Fruit fly (Drosophila melanogaster) whole organism, embryonic: ENCODE data around the gene CG13041.
A peak's percentile ranks its signal among the peaks of the same experiment; 100 is the strongest.

Experiments
- CG10267 ChIP-seq: fragments of 200-800 bp; sonication (Bioruptor generic); optimal IDR thresholded peaks from 2 replicates; lab custom pipeline; 2018; ENCODE audit warnings: missing biosample characterization, mild to moderate bottlenecking, missing genetic modification characterization, moderate library complexity
- CG11695 ChIP-seq: fragments of 200-800 bp; sonication (Bioruptor generic); IDR thresholded peaks from 3 replicates; pipeline ENCODE4 v1.3.6; 2022; ENCODE audit warnings: missing biosample characterization, missing genetic modification characterization
- CG12769 ChIP-seq: fragments of 200-800 bp; sonication (Bioruptor generic); optimal IDR thresholded peaks from 2 replicates; lab custom pipeline; 2019; ENCODE audit warnings: missing biosample characterization, mild to moderate bottlenecking, missing genetic modification characterization, moderate library complexity
- CG13296 ChIP-seq: fragments of 200-800 bp; sonication (Bioruptor generic); optimal IDR thresholded peaks from 3 replicates; lab custom pipeline; 2018; ENCODE audit warnings: missing biosample characterization, mild to moderate bottlenecking, missing genetic modification characterization
- CG17361 ChIP-seq: fragments of 200-800 bp; sonication (Bioruptor generic); IDR thresholded peaks from 3 replicates; pipeline ENCODE4 v1.3.6; 2022; ENCODE audit warnings: missing biosample characterization, missing genetic modification characterization
- CG1792 ChIP-seq: fragments of 200-800 bp; sonication (Bioruptor generic); optimal IDR thresholded peaks from 2 replicates; lab custom pipeline; 2016; ENCODE audit warnings: missing biosample characterization, missing genetic modification characterization
- CG2129 ChIP-seq: fragments of 200-800 bp; sonication (Bioruptor generic); IDR thresholded peaks from 2 replicates; pipeline ENCODE4 v1.3.6; 2022; ENCODE audit warnings: missing biosample characterization, missing genetic modification characterization; ENCODE audit not compliant: partially characterized antibody
- CG2202 ChIP-seq: fragments of 200-800 bp; sonication (Bioruptor generic); optimal IDR thresholded peaks from 2 replicates; lab custom pipeline; 2018; ENCODE audit warnings: missing biosample characterization, mild to moderate bottlenecking, missing genetic modification characterization
- CG3281 ChIP-seq: fragments of 200-800 bp; sonication (Bioruptor generic); optimal IDR thresholded peaks from 3 replicates; lab custom pipeline; 2017; ENCODE audit warnings: missing biosample characterization, mild to moderate bottlenecking, missing genetic modification characterization
- CG4424 ChIP-seq: fragments of 200-800 bp; sonication (Bioruptor generic); optimal IDR thresholded peaks from 3 replicates; lab custom pipeline; 2016; ENCODE audit warnings: missing biosample characterization, missing genetic modification characterization
- CG8290 ChIP-seq, 3 experiments: fragments of 200-800 bp; sonication (Bioruptor generic); optimal IDR thresholded peaks; 2 replicates each; lab custom pipeline; 2016 to 2019; ENCODE audit warnings: missing biosample characterization in 3 of 3, missing genetic modification characterization in 3 of 3, mild to moderate bottlenecking in 2 of 3, moderate library complexity in 1 of 3
- CG8388 ChIP-seq: fragments of 200-800 bp; sonication (Bioruptor generic); optimal IDR thresholded peaks from 2 replicates; lab custom pipeline; 2019; ENCODE audit warnings: missing biosample characterization, mild to moderate bottlenecking, missing genetic modification characterization, moderate library complexity
- CG9215 ChIP-seq: fragments of 200-800 bp; sonication (Bioruptor generic); IDR thresholded peaks from 2 replicates; pipeline ENCODE4 v1.3.6; 2022; ENCODE audit warnings: missing biosample characterization, missing genetic modification characterization
- CG9817 ChIP-seq: fragments of 200-800 bp; sonication (Bioruptor generic); optimal IDR thresholded peaks from 2 replicates; lab custom pipeline; 2018; ENCODE audit warnings: missing biosample characterization, mild to moderate bottlenecking, missing genetic modification characterization, moderate library complexity
- CkIIα-i1 ChIP-seq: fragments of 200-800 bp; sonication (Bioruptor generic); IDR thresholded peaks from 2 replicates; pipeline ENCODE4 v1.3.6; 2022; ENCODE audit warnings: missing biosample characterization, missing genetic modification characterization
- D ChIP-seq, 2 experiments: fragments of 200-800 bp in 1 of 2; fragments of >200 bp in 1 of 2; sonication (Bioruptor generic) in 1 of 2; optimal IDR thresholded peaks; 2 replicates in 1 of 2; 3 replicates in 1 of 2; lab custom pipeline; 2017; ENCODE audit warnings: mild to moderate bottlenecking in 1 of 2, missing biosample characterization in 1 of 2, missing genetic modification characterization in 1 of 2, missing genetic modification reagents in 1 of 2
- D19A ChIP-seq: fragments of 200-800 bp; optimal IDR thresholded peaks from 3 replicates; lab custom pipeline; 2019; ENCODE audit warnings: missing biosample characterization, mild to moderate bottlenecking, missing genetic modification characterization, moderate library complexity
- Deaf1 ChIP-seq: fragments of 200-800 bp; optimal IDR thresholded peaks from 3 replicates; lab custom pipeline; 2019; ENCODE audit warnings: missing biosample characterization, mild to moderate bottlenecking, missing genetic modification characterization, moderate library complexity
- Dfd ChIP-seq, 2 experiments: fragments of >200 bp; optimal IDR thresholded peaks; 2 replicates each; lab custom pipeline; 2017; ENCODE audit warnings: missing biosample characterization in 2 of 2, missing genetic modification characterization in 2 of 2
- Dip2 ChIP-seq: fragments of 200-800 bp; sonication (Bioruptor generic); IDR thresholded peaks from 2 replicates; pipeline ENCODE4 v1.3.6; 2022; ENCODE audit warnings: missing biosample characterization, missing genetic modification characterization
- Elba2 ChIP-seq: fragments of 200-800 bp; sonication (Bioruptor generic); optimal IDR thresholded peaks from 3 replicates; lab custom pipeline; 2016; ENCODE audit warnings: missing biosample characterization, missing genetic modification characterization
- MBD-R2 ChIP-seq: fragments of 200-800 bp; sonication (Bioruptor generic); IDR thresholded peaks from 2 replicates; pipeline ENCODE4 v1.3.6; 2022; ENCODE audit warnings: missing biosample characterization, missing genetic modification characterization
- Med ChIP-seq: fragments of 200-800 bp; sonication (Bioruptor generic); peaks from one replicate; lab custom pipeline; 2016; ENCODE audit warnings: missing biosample characterization, missing genetic modification characterization, mild to moderate bottlenecking, inconsistent platforms, moderate library complexity
- Mrtf ChIP-seq: fragments of 200-800 bp; sonication (Bioruptor generic); IDR thresholded peaks from 3 replicates; pipeline ENCODE4 v1.3.6; 2022; ENCODE audit warnings: missing biosample characterization, missing genetic modification characterization
- NC2β ChIP-seq: fragments of 200-800 bp; sonication (Bioruptor generic); optimal IDR thresholded peaks from 2 replicates; lab custom pipeline; 2016; ENCODE audit warnings: missing biosample characterization, missing genetic modification characterization
- Rfx ChIP-seq: fragments of 200-800 bp; sonication (Bioruptor generic); IDR thresholded peaks from 2 replicates; pipeline ENCODE4 v1.3.6; 2022; ENCODE audit warnings: missing biosample characterization, missing genetic modification characterization
- Sry-β ChIP-seq: fragments of 200-800 bp; sonication (Bioruptor generic); optimal IDR thresholded peaks from 2 replicates; lab custom pipeline; 2018; ENCODE audit warnings: missing biosample characterization, mild to moderate bottlenecking, missing genetic modification characterization, moderate library complexity
- Xbp1 ChIP-seq: fragments of 200-800 bp; sonication (Bioruptor generic); optimal IDR thresholded peaks from 3 replicates; lab custom pipeline; 2016; ENCODE audit warnings: missing biosample characterization, mild to moderate bottlenecking, missing genetic modification characterization
- amos ChIP-seq: fragments of 200-800 bp; sonication (Bioruptor generic); IDR thresholded peaks from 2 replicates; pipeline ENCODE4 v1.3.6; 2022; ENCODE audit warnings: missing biosample characterization, missing genetic modification characterization; ENCODE audit not compliant: partially characterized antibody
- ap ChIP-seq: fragments of 200-800 bp; sonication (Bioruptor generic); IDR thresholded peaks from 2 replicates; pipeline ENCODE4 v1.3.6; 2022; ENCODE audit warnings: missing biosample characterization, missing genetic modification characterization
- bigmax ChIP-seq: fragments of 200-800 bp; sonication (Bioruptor generic); optimal IDR thresholded peaks from 2 replicates; lab custom pipeline; 2018; ENCODE audit warnings: missing biosample characterization, mild to moderate bottlenecking, missing genetic modification characterization
- btn ChIP-seq: fragments of 200-800 bp; sonication (Bioruptor generic); optimal IDR thresholded peaks from 2 replicates; lab custom pipeline; 2016; ENCODE audit warnings: missing biosample characterization, missing genetic modification characterization
- cato ChIP-seq: fragments of 200-800 bp; sonication (Bioruptor generic); optimal IDR thresholded peaks from 2 replicates; lab custom pipeline; 2016; ENCODE audit warnings: missing biosample characterization, missing genetic modification characterization, borderline replicate concordance
- cg ChIP-seq: fragments of 200-800 bp; sonication (Bioruptor generic); optimal IDR thresholded peaks from 3 replicates; lab custom pipeline; 2019; ENCODE audit warnings: missing biosample characterization, mild to moderate bottlenecking, missing genetic modification characterization, moderate library complexity
- gro ChIP-seq: fragments of 200-800 bp; sonication (Bioruptor generic); optimal IDR thresholded peaks from 2 replicates; lab custom pipeline; 2016; ENCODE audit warnings: missing biosample characterization, missing genetic modification characterization
- gt ChIP-seq: fragments of 200-800 bp; sonication (Bioruptor generic); IDR thresholded peaks from 2 replicates; pipeline ENCODE4 v1.3.6; 2022; ENCODE audit warnings: missing biosample characterization, missing genetic modification characterization
- ind ChIP-seq: fragments of 200-800 bp; sonication (Bioruptor generic); optimal IDR thresholded peaks from 3 replicates; lab custom pipeline; 2016; ENCODE audit warnings: missing biosample characterization, missing genetic modification characterization
- kay ChIP-seq: fragments of 200-800 bp; sonication (Bioruptor generic); optimal IDR thresholded peaks from 2 replicates; lab custom pipeline; 2016; ENCODE audit warnings: missing biosample characterization, missing genetic modification characterization
- lab ChIP-seq: fragments of 200-800 bp; sonication (Bioruptor generic); optimal IDR thresholded peaks from 3 replicates; lab custom pipeline; 2017; ENCODE audit warnings: missing biosample characterization, missing genetic modification characterization, mild to moderate bottlenecking, moderate library complexity, missing genetic modification reagents
- nau ChIP-seq: fragments of 200-800 bp; sonication (Bioruptor generic); optimal IDR thresholded peaks from 3 replicates; lab custom pipeline; 2017; ENCODE audit warnings: missing biosample characterization, mild to moderate bottlenecking, missing genetic modification characterization, missing genetic modification reagents
- prd ChIP-seq, 3 experiments: fragments of >200 bp in 2 of 3; fragments of 200-800 bp in 1 of 3; sonication (Bioruptor generic) in 1 of 3; optimal IDR thresholded peaks in 2 of 3; IDR thresholded peaks in 1 of 3; 2 replicates in 2 of 3; 3 replicates in 1 of 3; pipeline versions ENCODE4 v1.3.6 to Lab custom; 2017 to 2022; ENCODE audit warnings: missing biosample characterization in 1 of 3, missing genetic modification characterization in 1 of 3
- ranshi ChIP-seq: fragments of 200-800 bp; sonication (Bioruptor generic); IDR thresholded peaks from 2 replicates; pipeline ENCODE4 v1.3.6; 2022; ENCODE audit warnings: missing biosample characterization, missing genetic modification characterization
- sens ChIP-seq: fragments of 200-800 bp; sonication (Bioruptor generic); peaks from one replicate; lab custom pipeline; 2016; ENCODE audit warnings: missing biosample characterization, missing genetic modification characterization
- seq ChIP-seq: fragments of 200-800 bp; sonication (Bioruptor generic); IDR thresholded peaks from 2 replicates; pipeline ENCODE4 v1.3.6; 2022; ENCODE audit warnings: missing biosample characterization, missing genetic modification characterization
- slbo ChIP-seq: fragments of 200-800 bp; sonication (Bioruptor generic); IDR thresholded peaks from 2 replicates; pipeline ENCODE4 v1.3.6; 2022; ENCODE audit warnings: missing biosample characterization, missing genetic modification characterization
- ssp ChIP-seq: fragments of 200-800 bp; sonication (Bioruptor generic); IDR thresholded peaks from 2 replicates; pipeline ENCODE4 v1.3.6; 2022; ENCODE audit warnings: missing biosample characterization, missing genetic modification characterization
- tio ChIP-seq: fragments of 200-800 bp; sonication (Bioruptor generic); optimal IDR thresholded peaks from 2 replicates; lab custom pipeline; 2017; ENCODE audit warnings: missing biosample characterization, missing genetic modification characterization, inconsistent platforms
- z ChIP-seq: fragments of 200-800 bp; sonication (Bioruptor generic); IDR thresholded peaks from 3 replicates; pipeline ENCODE4 v1.3.6; 2022; ENCODE audit warnings: missing biosample characterization, missing genetic modification characterization
- zfh2 ChIP-seq: fragments of 200-800 bp; sonication (Bioruptor generic); optimal IDR thresholded peaks from 2 replicates; lab custom pipeline; 2016; ENCODE audit warnings: missing biosample characterization, missing genetic modification characterization

The CG13041 gene

DNA sequence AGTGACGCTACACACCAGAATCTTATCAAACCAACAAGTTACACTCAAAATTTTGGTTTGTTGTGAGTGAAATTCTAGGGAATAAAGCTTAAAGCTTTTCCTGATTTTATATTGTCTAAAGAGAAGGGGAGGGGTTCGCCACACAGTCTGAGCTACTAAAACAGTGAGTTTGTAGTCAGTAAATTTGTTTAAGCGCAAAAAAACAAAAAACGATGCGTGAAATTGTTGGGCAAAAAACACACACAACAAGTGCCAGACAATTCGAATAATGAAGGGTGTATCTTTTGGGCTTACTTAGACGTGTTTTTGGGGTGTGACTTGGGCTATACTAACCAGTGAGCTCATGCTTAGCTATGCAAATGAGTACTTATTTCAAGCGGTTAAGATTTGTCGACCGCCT, 40.5 kb upstream of the CG13041 start:
- TF ChIP-seq CG12769 (tag; lab: Kevin White, UChicago): peak; percentile 18
- no peak for TF ChIP-seq Mrtf (GFP tag; lab: Robert Waterston, UW)
- TF ChIP-seq cato: no peak
- TF ChIP-seq CG10267 (tag; lab: Kevin White, UChicago): no peak
- TF ChIP-seq CG1792: no peak
- TF ChIP-seq ranshi (GFP tag; lab: Robert Waterston, UW): no peak
- TF ChIP-seq btn (GFP tag; lab: Kevin White, UChicago): no peak
- TF ChIP-seq Med (GFP tag; lab: Kevin White, UChicago): peak; percentile 53
- no peak for TF ChIP-seq CG8290 (GFP tag; optimal IDR thresholded peaks at IDR 0.05; lab: Kevin White, UChicago)
- peak in 1 of 2 experiments; percentile 7 for TF ChIP-seq CG8290 (tag; optimal IDR thresholded peaks at IDR 0.05; lab: Kevin White, UChicago)
- TF ChIP-seq sens (GFP tag; lab: Kevin White, UChicago): peak; percentile 56
- peak; percentile 88; the same call in 2 of the 3 replicates for TF ChIP-seq z (GFP tag; lab: Robert Waterston, UW)
- no peak for TF ChIP-seq CG8388 (GFP tag; lab: Kevin White, UChicago)
- TF ChIP-seq lab (GFP tag; lab: Kevin White, UChicago): peak; percentile 29
- TF ChIP-seq bigmax (GFP tag; lab: Kevin White, UChicago): no peak
- peak; percentile 31; the same call in 1 of the 2 replicates for TF ChIP-seq amos
- TF ChIP-seq Rfx (GFP tag; lab: Robert Waterston, UW): peak; percentile 26; the same call in 1 of the 2 replicates
- TF ChIP-seq CG3281 (GFP tag; lab: Kevin White, UChicago): peak; percentile 2
- TF ChIP-seq cg: no peak

dm6 chr3L:16359219-16359748, 40.0 kb upstream of the CG13041 start, which contains the start of gene ringer:
ringer (minus strand) TSS chr3L:16359428.
- TF ChIP-seq slbo (GFP tag; lab: Robert Waterston, UW): 0 out of 2 replicates have a peak, but pooled peaks have one; percentile 39
- no peak for TF ChIP-seq tio (GFP tag; lab: Kevin White, UChicago)
- peak; percentile 29 for TF ChIP-seq gro (GFP tag; lab: Kevin White, UChicago)
- TF ChIP-seq MBD-R2 (GFP tag; lab: Robert Waterston, UW): no peak
- peak; percentile 65 for TF ChIP-seq Deaf1
- TF ChIP-seq CG4424: no peak
- no peak for TF ChIP-seq CG8388 (GFP tag; lab: Kevin White, UChicago)
- no peak for TF ChIP-seq seq (GFP tag; lab: Robert Waterston, UW)
- no peak for TF ChIP-seq ind (GFP tag; lab: Kevin White, UChicago)
- TF ChIP-seq D (optimal IDR thresholded peaks at IDR 0.05; lab: Kevin White, UChicago): no peak
- no peak for TF ChIP-seq D (GFP tag; optimal IDR thresholded peaks at IDR 0.05; lab: Kevin White, UChicago)
- TF ChIP-seq CG2129: no peak
- TF ChIP-seq CG9215: no peak
- TF ChIP-seq CG2202 (tag; lab: Kevin White, UChicago): no peak
- TF ChIP-seq D19A (tag; lab: Kevin White, UChicago): no peak
- TF ChIP-seq Sry-β (GFP tag; lab: Kevin White, UChicago): no peak
- TF ChIP-seq ap (GFP tag; lab: Robert Waterston, UW): no peak
- TF ChIP-seq prd (optimal IDR thresholded peaks at IDR 0.05; lab: Kevin White, UChicago): no peak
- no peak for TF ChIP-seq prd (GFP tag; IDR thresholded peaks at IDR 0.05; lab: Robert Waterston, UW)
- TF ChIP-seq kay (GFP tag; lab: Kevin White, UChicago): no peak
- TF ChIP-seq CG9817: no peak
- peak; percentile 27 for TF ChIP-seq CG3281 (GFP tag; lab: Kevin White, UChicago)
- TF ChIP-seq CG11695: no peak
- no peak for TF ChIP-seq Elba2 (GFP tag; lab: Kevin White, UChicago)
- TF ChIP-seq CG13296 (GFP tag; lab: Kevin White, UChicago): no peak
- no peak for TF ChIP-seq zfh2
- no peak for TF ChIP-seq CkIIα-i1 (GFP tag; lab: Robert Waterston, UW)
- no peak for TF ChIP-seq ssp (GFP tag; lab: Robert Waterston, UW)
- no peak for TF ChIP-seq gt (GFP tag; lab: Robert Waterston, UW)
- TF ChIP-seq CG17361 (GFP tag; lab: Robert Waterston, UW): no peak
- TF ChIP-seq NC2β (GFP tag; lab: Kevin White, UChicago): no peak
- no peak for TF ChIP-seq nau (GFP tag; lab: Kevin White, UChicago)
- no peak for TF ChIP-seq Dfd (GFP tag; optimal IDR thresholded peaks at IDR 0.05; lab: Kevin White, UChicago)
- no peak for TF ChIP-seq Dip2 (GFP tag; lab: Robert Waterston, UW)
- TF ChIP-seq Xbp1 (GFP tag; lab: Kevin White, UChicago): no peak
